Worm (Caenorhabditis elegans): ENCODE results near the gene srh-183.
"Not testable (repeated sequence)": the region's sequence is repeated elsewhere in the genome, so short reads cannot be mapped to it uniquely, and the experiment has no call there.

The srh-183 gene

DNA sequence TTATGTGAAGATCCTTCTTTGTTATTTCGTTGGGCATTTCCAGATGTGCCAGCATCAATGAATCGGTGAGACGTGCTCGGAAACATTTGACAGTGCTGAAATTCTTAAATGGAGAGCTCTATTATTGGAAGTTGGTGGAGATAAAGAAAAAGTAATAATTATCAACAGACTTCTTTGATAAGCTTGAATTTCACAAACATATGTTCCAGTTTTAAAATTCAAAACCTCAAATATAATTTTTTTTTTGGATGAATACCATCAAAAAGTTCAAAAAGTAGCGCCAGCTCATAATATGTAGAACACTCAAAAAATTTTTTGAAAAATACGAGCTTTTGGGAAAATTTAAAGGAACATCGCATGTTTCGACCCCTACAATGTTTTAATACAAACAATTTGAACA, 16.0 kb upstream of the srh-183 start, which contains the start of gene Y60A3A.25:
Y60A3A.25 (minus strand) TSS at position 101 of the 400 bp plus-strand sequence.
- TF ChIP-seq W03F9.2 (tag; optimal IDR thresholded peaks at IDR 0.05): no peak
- no peak for TF ChIP-seq him-1 (tag; optimal IDR thresholded peaks at IDR 0.05)
- no peak for TF ChIP-seq dao-5 (tag; optimal IDR thresholded peaks at IDR 0.05)

DNA sequence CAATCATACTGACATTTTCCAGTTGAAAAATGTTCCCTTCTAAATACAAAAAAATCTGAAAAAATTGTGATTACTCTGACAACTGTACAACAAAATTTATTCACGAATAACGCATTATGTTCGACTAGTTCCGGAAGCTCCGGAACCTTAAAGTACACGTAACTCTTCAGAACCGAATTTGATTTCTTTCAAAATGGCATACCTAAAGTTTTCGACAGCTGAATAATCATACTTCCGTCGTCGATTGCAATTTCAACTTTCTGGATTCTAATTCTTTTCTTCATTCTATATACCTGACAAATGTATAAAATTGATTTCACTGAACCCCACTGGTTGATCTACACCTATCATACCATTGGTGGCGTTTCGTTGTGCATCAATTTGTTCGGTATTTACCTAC, 9.6 kb upstream of the srh-183 start, which contains the start of gene sri-67:
sri-67 (plus strand) TSS at position 301 of the 400 bp plus-strand sequence.
- no peak for TF ChIP-seq W03F9.2 (tag; optimal IDR thresholded peaks at IDR 0.05)
- TF ChIP-seq him-1 (tag; optimal IDR thresholded peaks at IDR 0.05): no peak
- TF ChIP-seq dao-5 (tag; optimal IDR thresholded peaks at IDR 0.05): no peak

DNA sequence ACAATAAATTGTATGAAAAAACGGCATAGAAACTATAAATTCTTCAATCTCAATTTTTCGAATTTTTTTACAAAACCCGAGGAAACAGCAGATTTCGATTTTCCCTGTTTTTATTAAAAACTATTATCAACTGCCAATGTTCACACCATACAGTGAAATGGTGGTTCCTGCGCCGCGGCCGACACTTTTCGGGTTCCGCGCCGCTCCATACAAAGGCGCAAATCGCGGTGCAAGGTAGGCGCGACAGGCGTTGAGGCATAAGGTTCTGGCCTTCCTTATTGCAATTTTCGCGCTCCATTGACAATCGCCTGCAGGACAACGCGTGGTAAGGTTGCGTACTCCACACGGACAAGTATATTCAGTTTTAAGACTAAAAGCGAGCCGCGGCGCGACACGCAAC, 8.7 kb upstream of the srh-183 start:
- no peak for TF ChIP-seq dao-5 (tag; optimal IDR thresholded peaks at IDR 0.05)
- no peak for TF ChIP-seq him-1 (tag; optimal IDR thresholded peaks at IDR 0.05)
- no peak for TF ChIP-seq W03F9.2 (tag; optimal IDR thresholded peaks at IDR 0.05)

- TF ChIP-seq W03F9.2 (tag; optimal IDR thresholded peaks at IDR 0.05) (no peak), him-1 (tag; optimal IDR thresholded peaks at IDR 0.05) (no peak), dao-5 (tag; optimal IDR thresholded peaks at IDR 0.05) (no peak)
Measured at ce11 chrV:19986213-19986612, 8.1 kb upstream of the srh-183 start, which contains the start of gene clec-260. Gene clec-260, minus strand, starts transcription at chrV:19986313.

ce11 chrV:19981832-19982462, 3.8 kb upstream of the srh-183 start, which contains the start of gene Y60A3A.24:
Gene Y60A3A.24, minus strand, starts transcription at chrV:19981882.
- TF ChIP-seq dao-5 (tag; optimal IDR thresholded peaks at IDR 0.05) (no peak), him-1 (tag; optimal IDR thresholded peaks at IDR 0.05) (no peak), W03F9.2 (tag; optimal IDR thresholded peaks at IDR 0.05) (no peak)

ce11 chrV:19972984-19973383, 5.1 kb downstream of the srh-183 start, which contains the start of gene srh-173:
Gene srh-173, plus strand, starts transcription at chrV:19973284.
- TF ChIP-seq him-1 (tag; optimal IDR thresholded peaks at IDR 0.05) (no peak), dao-5 (tag; optimal IDR thresholded peaks at IDR 0.05) (no peak), W03F9.2 (tag; optimal IDR thresholded peaks at IDR 0.05) (no peak)

DNA sequence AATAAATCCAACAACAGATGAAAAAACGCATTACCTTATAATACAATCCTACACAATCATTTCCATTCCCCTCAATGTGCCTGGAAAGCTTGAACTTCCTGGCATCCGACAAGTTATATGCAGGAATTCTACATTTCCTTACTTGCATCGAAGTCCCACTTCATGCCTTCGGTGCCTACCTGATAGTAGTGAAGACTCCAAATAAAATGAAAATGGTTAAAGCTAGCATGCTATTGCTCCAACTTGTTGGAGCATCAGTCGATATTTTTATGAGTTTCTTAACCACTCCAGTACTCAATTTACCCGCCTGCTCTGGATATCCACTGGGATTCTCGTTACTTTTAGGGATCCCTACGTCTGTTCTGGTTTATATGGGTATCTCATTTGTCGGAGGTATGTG, 12.5 kb downstream of the srh-183 start, which contains the start of gene srh-171:
srh-171 (plus strand) TSS at position 75 of the 400 bp plus-strand sequence.
- TF ChIP-seq dao-5 (tag; optimal IDR thresholded peaks at IDR 0.05): no peak
- no peak for TF ChIP-seq W03F9.2 (tag; optimal IDR thresholded peaks at IDR 0.05)
- no peak for TF ChIP-seq him-1 (tag; optimal IDR thresholded peaks at IDR 0.05)

ce11 chrV:19961971-19962370, 16.1 kb downstream of the srh-183 start:
- TF ChIP-seq W03F9.2 (tag; optimal IDR thresholded peaks at IDR 0.05): no peak
- no peak for TF ChIP-seq dao-5 (tag; optimal IDR thresholded peaks at IDR 0.05)
- no peak for TF ChIP-seq him-1 (tag; optimal IDR thresholded peaks at IDR 0.05)

DNA sequence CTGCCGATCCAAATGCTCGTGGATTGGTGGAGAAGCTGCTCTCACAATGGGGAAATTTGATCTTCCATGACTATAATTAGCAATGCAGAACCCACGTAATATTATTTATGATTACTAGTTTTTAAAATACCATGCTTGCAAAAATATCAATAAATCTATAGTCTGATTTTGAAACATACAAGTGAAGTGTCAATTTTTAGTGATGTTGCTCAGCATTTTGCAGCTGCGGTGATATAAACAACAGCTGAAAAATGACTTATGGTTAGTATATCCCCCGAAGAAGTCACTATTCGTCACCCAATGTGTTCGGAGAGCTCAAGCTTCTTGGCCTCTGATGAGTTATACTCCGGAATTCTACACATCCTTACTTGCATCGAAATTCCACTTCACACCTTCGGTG, 19.4 kb downstream of the srh-183 start, which contains the start of gene srh-172:
srh-172 (plus strand) TSS at position 301 of the 400 bp plus-strand sequence.
- TF ChIP-seq dao-5 (tag; optimal IDR thresholded peaks at IDR 0.05) (no peak), him-1 (tag; optimal IDR thresholded peaks at IDR 0.05) (no peak), W03F9.2 (tag; optimal IDR thresholded peaks at IDR 0.05) (no peak)

- TF ChIP-seq W03F9.2 (tag; optimal IDR thresholded peaks at IDR 0.05) (no peak), him-1 (tag; optimal IDR thresholded peaks at IDR 0.05) (no peak), dao-5 (tag; optimal IDR thresholded peaks at IDR 0.05) (no peak)
Measured at ce11 chrV:19955171-19955570, 22.9 kb downstream of the srh-183 start, which contains the start of gene abhd-3.1. Gene abhd-3.1, plus strand, starts transcription at chrV:19955488.

DNA sequence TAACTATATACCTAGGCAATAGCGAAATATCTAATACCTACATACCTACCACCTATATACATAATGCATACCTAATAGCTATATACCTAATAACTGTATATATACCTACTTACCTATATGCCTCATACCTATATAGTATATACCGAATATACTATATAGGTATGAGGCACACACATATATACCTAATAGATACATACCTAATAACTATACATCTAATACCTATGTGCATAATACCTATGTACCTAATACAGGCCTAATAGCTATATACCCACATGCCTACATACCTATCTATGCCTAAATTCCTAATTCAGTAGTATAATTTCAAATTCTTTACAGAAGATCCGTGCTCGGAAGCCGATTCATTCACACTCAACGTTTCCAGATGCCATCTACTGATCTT, 23.6 kb downstream of the srh-183 start:
- TF ChIP-seq dao-5 (tag; optimal IDR thresholded peaks at IDR 0.05): no peak

ce11 chrV:19949721-19950120, 28.4 kb downstream of the srh-183 start, which contains the start of gene Y60A3A.8:
Gene Y60A3A.8, plus strand, starts transcription at chrV:19949978.
- not testable (repeated sequence) for TF ChIP-seq W03F9.2, dao-5, him-1 (tag; optimal IDR thresholded peaks at IDR 0.05)

- not testable (repeated sequence) for TF ChIP-seq him-1, dao-5, W03F9.2 (tag; optimal IDR thresholded peaks at IDR 0.05)
Measured at ce11 chrV:19948993-19949392, 29.1 kb downstream of the srh-183 start, which contains the start of gene tmed-4. Gene tmed-4, minus strand, starts transcription at chrV:19949093.

DNA sequence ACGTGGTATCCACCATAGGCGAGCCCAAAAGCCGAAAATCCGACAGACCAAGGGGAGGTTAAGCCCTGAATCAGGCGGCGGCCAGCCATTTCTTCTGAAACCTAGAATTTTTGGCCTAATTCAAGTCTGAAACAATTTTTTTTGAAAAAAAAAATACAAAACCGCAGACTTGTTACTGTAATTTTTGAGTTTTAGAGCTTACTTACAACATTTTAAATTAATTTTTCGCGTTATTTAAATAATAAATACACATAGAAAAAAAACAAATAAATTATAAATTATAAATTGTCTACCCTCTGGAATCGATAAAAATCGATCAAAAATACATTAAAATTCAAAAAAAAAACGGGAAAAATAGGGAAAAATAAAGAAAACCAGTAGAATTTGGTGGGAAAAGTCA, 31.6 kb downstream of the srh-183 start, which contains the start of gene dhs-24:
dhs-24 (minus strand) TSS at position 101 of the 400 bp plus-strand sequence.
- TF ChIP-seq him-1 (tag; optimal IDR thresholded peaks at IDR 0.05) (no peak), dao-5 (tag; optimal IDR thresholded peaks at IDR 0.05) (no peak), W03F9.2 (tag; optimal IDR thresholded peaks at IDR 0.05) (no peak)
